Fruit fly (Drosophila melanogaster) whole organism, wandering third instar larva: Measurements from ENCODE around the gene CG2930.

ENCODE experiments used
- Abd-B ChIP-seq: fragments of >200 bp; optimal IDR thresholded peaks from 2 replicates; lab custom pipeline; 2017; ENCODE audit warnings: missing biosample characterization, missing genetic modification characterization
- Dfd ChIP-seq: fragments of >200 bp; optimal IDR thresholded peaks from 2 replicates; lab custom pipeline; 2017; ENCODE audit warnings: missing biosample characterization, missing genetic modification characterization
- Rel ChIP-seq, 2 experiments: fragments of 200-800 bp; sonication (Bioruptor generic) in 1 of 2; optimal IDR thresholded peaks; 2 replicates in 1 of 2; 3 replicates in 1 of 2; lab custom pipeline; 2016 to 2019; ENCODE audit warnings: mild to moderate bottlenecking in 2 of 2, missing biosample characterization in 2 of 2, missing genetic modification characterization in 2 of 2, moderate library complexity in 1 of 2
- br ChIP-seq: fragments of 200-800 bp; sonication (Bioruptor generic); optimal IDR thresholded peaks from 2 replicates; lab custom pipeline; 2016; ENCODE audit warnings: missing biosample characterization, missing genetic modification characterization
- dl ChIP-seq, 2 experiments: fragments of 175-275, 200-275 bp in 1 of 2; fragments of 200-275 bp in 1 of 2; sonication (Bioruptor generic); optimal IDR thresholded peaks; lab custom pipeline; 2018; ENCODE audit warnings: mild to moderate bottlenecking in 2 of 2, missing biosample characterization in 2 of 2, missing genetic modification characterization in 2 of 2, moderate library complexity in 2 of 2; ENCODE audit not compliant: partially characterized antibody in 2 of 2, insufficient read depth in 1 of 2
- h ChIP-seq: fragments of 200-800 bp; sonication (Bioruptor generic); optimal IDR thresholded peaks from 3 replicates; lab custom pipeline; 2016; ENCODE audit warnings: missing biosample characterization, mild to moderate bottlenecking, missing genetic modification characterization
- pan ChIP-seq: fragments of >200 bp; optimal IDR thresholded peaks from 2 replicates; lab custom pipeline; 2017
- sv ChIP-seq: fragments of 200-800 bp; sonication (Bioruptor generic); optimal IDR thresholded peaks from 3 replicates; lab custom pipeline; 2016; ENCODE audit warnings: missing biosample characterization, missing genetic modification characterization
- usp ChIP-seq: fragments of >200 bp; optimal IDR thresholded peaks from 2 replicates; lab custom pipeline; 2017; ENCODE audit warnings: missing biosample characterization, missing genetic modification characterization

dm6 chrX:3835764-3836342, 32.9 kb upstream of the CG2930 start:
- TF ChIP-seq sv (GFP tag; lab: Kevin White, UChicago), result no peak
- TF ChIP-seq dl (GFP tag; optimal IDR thresholded peaks at IDR 0.05; lab: Kevin White, UChicago; ENCODE audit: insufficient read depth in 1 of 2, partially characterized antibody in 2 of 2), result no peak
- no peak for TF ChIP-seq Dfd
- no peak for TF ChIP-seq usp (GFP tag; lab: Kevin White, UChicago)
- TF ChIP-seq pan (lab: Kevin White, UChicago), result no peak
- no peak for TF ChIP-seq Abd-B
- TF ChIP-seq h (GFP tag; lab: Kevin White, UChicago), result no peak
- no peak for TF ChIP-seq Rel (GFP tag; optimal IDR thresholded peaks at IDR 0.05; lab: Kevin White, UChicago)
- TF ChIP-seq Rel (tag; optimal IDR thresholded peaks at IDR 0.05; lab: Kevin White, UChicago), result no peak
- no peak for TF ChIP-seq br
